Fruit fly (Drosophila melanogaster) ovary, adult (tissue): ENCODE measurements around the gene U2af50.

Experiments used
- CG17801 ChIP-seq: fragments of 200-800 bp; optimal IDR thresholded peaks from 2 replicates; lab custom pipeline; 2019; ENCODE audit warnings: missing biosample characterization, mild to moderate bottlenecking, missing genetic modification characterization, moderate library complexity; ENCODE audit not compliant: partially characterized antibody

U2af50 gene

DNA sequence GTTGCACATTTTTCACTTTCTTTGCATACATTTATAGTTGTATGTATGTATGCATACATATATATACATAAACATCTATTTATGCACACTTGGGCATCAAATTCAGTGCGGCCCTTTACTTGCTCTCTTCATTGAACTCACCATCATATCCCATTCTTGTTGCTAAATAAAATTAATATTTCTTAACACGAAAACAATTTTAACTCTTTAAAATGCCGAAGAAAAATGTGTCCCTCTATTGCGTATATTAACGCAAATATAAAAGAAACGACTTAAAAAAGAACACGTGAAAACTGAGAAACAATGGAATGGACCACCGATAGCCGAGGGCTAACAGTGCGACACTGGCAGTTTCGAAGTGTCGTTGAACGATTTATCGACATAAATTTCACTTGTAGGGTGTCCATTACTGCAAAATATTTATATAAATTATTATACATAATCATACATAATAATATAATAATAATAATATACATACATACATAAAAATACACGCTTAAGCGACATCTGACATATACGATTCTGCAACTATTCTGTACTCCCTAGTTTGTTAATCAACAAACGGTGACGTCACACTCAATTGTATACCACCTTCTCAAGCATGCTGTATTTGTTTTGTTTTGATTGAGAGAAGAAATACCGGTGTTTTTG is at the start of gene U2af50, which contains the start of gene PIG-Q:
Gene U2af50 (minus strand): TSS at position 370 of the 651 bp plus-strand sequence.
Gene PIG-Q (plus strand): TSS at position 474 of the 651 bp plus-strand sequence.
- peak; percentile 94 for TF ChIP-seq CG17801 (GFP tag; lab: Kevin White, UChicago)

DNA sequence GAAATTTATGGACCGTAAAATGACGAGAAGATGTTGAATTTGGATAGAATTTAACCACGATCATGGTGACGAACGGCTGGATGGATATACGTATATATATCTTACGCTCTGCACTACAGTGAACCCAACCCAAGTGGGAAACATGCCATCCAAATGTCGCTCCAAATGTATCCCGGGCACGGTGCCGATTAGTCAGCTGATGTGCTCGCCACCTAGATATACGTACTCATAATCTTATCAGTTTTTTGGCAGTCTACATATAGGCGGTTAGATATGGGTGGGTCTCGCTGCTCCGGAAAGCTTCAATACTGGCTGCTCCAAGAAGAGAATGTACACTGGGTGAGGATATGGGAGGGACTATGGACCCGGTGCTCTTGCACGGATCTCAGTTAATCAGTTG is 47.2 kb upstream of the U2af50 start:
- no peak for TF ChIP-seq CG17801 (GFP tag; lab: Kevin White, UChicago)

DNA sequence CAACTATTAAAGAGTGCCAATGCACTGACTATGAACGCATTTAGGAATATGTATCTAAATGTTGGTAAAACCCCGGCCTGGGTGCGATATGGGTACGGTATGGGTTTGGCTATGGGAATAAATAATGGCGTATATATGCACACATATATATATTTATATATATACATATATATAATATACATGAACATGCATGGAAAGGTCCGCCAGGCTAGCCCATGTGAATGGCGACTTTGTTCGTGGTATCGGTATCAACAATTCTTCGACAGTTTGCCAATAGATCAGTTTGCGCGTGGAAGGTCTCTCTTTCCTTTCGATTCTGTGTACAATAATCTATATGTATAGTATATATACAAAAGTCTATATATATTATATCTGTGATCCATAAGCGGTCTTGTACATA is 46.4 kb upstream of the U2af50 start, which contains the start of gene CG4301:
Gene CG4301 (plus strand): TSS at position 301 of the 400 bp plus-strand sequence.
- no peak for TF ChIP-seq CG17801 (GFP tag; lab: Kevin White, UChicago)

DNA sequence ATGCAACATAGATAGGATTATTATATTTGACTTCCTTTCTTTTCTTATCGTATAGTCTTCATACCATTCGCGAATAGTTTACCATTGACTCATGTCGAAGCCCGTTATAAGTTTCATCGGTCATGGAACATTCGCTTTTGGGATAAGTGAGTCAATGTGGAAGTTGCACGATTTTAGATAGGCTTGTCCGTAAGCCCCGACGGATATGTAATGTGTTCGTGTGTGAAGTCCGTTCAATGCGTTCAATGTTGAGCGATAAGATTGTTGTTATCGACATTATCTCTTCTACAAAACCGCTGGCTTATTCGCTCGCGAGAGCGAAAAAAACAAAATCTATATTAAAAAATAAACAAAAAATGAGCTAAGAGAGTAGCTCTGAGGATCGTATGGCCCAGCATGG is 46.0 kb upstream of the U2af50 start, which contains the start of gene CG9981:
Gene CG9981 (minus strand): TSS at position 320 of the 400 bp plus-strand sequence.
- TF ChIP-seq CG17801 (GFP tag; lab: Kevin White, UChicago) = no peak

DNA sequence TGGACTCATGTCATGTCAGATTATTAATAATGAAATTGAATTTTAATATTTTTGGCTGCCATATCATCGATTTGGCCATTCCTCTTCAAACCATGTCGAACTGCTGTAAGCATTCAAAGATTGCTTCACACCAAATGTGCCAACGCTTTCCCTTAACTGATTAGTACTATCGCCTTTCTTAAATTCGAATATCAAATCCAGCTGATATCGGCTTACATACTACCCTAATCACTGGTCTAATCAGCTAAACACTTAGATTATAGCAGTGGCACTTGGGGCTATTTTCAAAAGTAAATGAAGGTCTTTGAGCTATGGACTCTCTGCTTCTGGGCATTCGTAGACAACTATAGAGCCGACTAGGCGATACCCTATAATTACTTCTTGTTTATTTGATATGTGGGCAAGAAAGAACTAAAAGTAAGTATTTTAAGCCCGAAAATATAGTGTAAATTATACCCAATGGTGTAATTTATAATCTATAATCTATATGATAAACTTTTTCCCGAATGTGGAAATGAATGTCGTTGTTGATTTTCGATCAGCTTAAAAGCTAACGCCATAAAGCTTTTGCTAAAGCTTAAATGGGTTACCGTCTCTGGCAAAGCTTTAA is 45.1 kb upstream of the U2af50 start:
- peak; percentile 74 for TF ChIP-seq CG17801 (GFP tag; lab: Kevin White, UChicago)

DNA sequence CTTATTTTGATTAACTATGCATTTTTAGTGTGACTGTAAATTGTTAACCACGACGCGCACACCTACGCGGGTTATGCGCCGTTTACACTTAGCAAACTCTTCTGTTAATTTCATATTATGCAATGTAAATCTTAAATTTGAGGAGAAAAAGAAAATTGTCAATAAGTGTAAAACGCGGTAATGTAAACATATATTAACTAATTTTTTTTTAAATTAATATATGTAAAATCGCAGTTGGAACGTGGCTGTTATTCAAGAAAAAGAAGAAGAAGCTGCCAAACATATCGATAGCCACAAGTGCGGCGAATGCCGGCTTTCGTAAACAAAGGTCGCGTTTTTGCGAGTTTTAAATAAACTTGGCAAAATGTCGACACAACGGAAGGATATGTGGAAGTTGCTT is 32.6 kb upstream of the U2af50 start, which contains the start of the genes TH1 and mei-41:
Gene TH1 (minus strand): TSS at position 42 of the 400 bp plus-strand sequence.
Gene mei-41 (plus strand): TSS at position 302 of the 400 bp plus-strand sequence.
- peak; percentile 84 for TF ChIP-seq CG17801 (GFP tag; lab: Kevin White, UChicago)

DNA sequence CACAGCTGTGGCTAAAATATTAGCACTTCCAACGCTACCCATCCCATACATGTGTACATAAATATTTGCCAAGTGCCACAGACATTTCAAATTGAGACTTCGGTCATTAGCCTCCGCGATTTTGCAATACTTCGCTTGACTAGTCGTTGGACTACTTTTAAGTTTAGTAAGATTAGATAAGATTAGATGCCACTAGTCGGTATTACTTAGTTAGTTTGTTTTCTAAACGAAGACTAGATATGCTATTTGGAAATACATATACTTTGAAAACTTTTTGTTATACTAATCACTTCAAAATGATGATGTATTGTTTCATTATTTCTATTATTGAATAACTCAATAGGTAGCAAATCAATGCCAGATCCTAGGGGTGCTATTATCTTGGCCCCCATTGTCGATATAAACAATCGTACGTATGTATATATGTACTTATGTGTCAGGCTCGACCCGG is 27.1 kb upstream of the U2af50 start:
- peak; percentile 4 for TF ChIP-seq CG17801 (GFP tag; lab: Kevin White, UChicago)

DNA sequence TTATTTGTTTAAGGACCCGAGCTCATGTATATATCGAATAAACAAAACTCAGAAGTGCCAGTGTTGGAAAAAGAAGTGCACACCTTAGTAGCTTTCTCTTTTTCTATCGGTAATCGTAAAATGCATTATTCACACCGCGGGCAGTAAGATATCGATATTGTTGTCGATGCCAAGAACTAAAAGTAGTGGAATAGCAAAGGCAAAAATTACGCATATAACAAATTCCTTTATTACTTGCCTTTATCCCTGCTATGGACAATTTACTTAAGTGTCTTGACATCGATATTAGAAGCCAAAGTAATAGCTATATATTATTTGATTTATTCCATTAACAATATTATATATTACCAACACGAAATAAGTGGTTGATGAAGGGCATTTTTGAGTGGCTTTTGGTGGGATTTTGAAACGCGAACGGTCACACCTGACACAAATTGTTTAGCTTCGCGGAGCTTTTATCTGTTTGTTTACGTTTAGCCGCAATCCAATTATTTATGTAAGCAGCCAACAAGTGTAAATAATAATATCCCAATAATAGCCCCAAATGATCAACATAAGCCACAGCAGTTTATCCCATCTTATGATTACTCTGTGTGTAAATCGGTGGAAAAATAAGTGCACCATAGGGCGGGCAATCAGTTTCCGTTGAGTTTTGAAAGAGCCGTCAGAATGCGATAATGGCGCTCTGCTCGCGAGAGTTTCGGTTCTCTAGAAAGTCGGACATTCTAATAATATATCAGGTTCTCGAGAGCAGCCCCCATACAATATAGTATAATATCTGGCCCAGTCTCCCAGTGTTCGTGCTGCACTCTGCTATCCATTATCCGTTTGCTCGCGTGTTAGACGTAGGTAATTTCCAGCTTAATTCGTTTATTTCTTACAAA is 26.2 kb upstream of the U2af50 start, which contains the start of the genes CG9992 and CG4239:
Gene CG9992 (minus strand): TSS at position 66 of the 884 bp plus-strand sequence.
Gene CG4239 (plus strand): TSS at position 436 of the 884 bp plus-strand sequence.
- TF ChIP-seq CG17801 (GFP tag; lab: Kevin White, UChicago) = peak; percentile 7

DNA sequence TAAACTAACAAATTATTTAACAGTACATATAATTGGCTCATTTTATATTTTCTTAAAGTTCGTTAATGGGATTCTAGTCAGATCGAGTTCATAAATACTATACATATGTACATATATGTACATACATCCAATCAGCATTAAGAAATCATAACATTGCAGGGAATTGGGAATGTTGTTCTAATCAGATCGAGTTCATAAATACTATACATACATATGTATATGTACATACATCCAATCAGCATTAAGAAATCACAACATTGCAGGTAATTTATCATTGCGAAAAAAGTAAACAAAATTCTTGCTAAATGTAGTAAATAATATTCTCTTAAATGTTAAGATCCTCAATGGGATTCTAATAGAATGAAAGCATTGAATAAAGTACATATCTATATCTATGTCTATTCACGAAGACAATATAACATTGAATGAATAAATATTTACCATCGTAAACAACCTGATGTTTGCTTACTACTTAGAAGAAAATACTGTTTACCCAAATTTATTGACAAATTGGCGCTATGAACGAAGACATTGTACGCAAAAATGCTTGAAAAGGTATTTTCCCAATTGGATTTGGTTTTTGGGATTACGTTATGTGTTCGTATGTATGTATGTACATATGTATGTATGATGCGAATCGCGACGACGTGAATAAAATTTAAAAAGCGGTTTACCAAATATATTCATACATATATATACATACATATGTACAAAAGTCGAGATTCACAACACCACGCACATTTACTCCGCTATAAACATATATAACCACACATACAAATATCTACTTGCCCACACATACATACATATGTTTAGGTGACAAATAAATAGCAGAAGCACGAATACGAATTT is 25.1 kb upstream of the U2af50 start:
- no peak for TF ChIP-seq CG17801 (GFP tag; lab: Kevin White, UChicago)

DNA sequence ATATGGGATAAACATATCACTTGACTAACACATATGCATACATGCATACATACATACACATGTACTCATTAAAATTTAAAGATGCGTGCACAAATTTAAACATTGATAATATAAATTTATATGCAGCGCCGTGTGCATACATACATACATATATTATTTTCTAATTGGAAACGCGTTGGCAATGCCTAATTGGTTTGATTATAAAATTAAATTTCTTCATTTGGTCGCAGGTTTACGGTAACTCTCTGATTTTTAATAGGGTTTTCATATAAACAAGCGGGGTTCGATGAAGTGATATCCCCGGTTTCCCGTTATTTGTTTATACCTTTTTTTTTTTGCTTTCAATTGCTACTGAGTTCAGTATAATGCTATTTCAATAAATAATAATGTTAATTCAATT is 15.2 kb upstream of the U2af50 start:
- TF ChIP-seq CG17801 (GFP tag; lab: Kevin White, UChicago) = no peak

DNA sequence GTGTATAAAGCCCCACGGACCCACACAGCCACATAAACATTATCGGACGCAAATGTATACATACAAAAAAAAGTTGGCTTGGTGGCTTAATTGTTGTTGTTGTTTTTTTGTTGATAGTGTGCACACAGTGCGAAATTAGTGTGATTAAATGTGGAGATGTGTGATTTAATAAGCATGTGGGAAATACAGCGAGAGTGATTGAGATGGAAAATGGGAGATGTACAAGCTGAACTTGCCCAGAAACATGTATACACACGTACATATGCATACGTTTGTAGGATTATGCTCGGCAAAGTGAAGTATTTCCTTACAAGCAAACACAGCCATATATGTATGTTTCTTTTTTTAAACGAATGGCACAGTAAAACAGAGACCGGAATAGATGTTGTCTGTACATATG is 14.7 kb upstream of the U2af50 start:
- TF ChIP-seq CG17801 (GFP tag; lab: Kevin White, UChicago) = no peak

DNA sequence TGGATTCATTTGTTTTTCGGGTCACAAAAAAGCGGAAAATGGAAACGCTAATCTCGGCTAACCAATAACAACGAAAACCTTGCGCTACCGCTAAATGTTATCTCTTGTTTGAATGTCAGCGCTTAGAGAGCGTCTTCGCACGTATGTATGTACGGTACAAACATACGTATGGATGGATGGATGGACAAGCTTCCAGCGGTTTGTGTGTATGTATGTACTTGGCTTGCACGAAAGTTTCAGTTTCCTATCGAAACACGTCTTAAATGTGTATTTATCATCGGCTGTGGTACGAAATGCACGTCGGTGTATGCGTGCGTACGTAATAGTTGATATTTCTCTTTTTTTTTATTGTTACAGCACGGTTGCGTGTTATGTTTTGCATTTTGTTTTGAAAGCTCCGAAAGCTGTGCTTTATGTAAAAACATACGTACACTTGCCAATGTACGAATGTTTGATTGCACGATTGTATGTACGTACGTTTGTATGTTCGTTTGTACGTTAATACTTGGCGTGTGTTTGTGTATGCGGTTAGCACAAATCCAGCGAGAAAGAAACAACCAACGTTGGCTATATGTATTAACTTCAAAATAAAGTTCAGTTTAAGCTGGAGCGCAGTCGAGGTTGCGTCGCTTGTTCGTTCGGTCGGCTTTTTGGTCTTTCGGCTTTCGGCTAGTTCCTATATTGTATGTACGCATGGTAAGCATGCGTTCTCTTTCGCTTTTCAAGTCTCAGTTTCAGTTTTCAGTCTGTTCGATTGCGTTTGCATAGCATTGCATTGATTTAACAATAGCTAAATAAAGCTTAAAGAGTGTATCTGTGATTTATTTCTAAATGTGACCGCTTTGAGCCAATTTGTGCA is 13.9 kb upstream of the U2af50 start, which contains the start of gene Fur2:
Gene Fur2 (plus strand): TSS at position 595 of the 859 bp plus-strand sequence.
- peak; percentile 64 for TF ChIP-seq CG17801 (GFP tag; lab: Kevin White, UChicago)

DNA sequence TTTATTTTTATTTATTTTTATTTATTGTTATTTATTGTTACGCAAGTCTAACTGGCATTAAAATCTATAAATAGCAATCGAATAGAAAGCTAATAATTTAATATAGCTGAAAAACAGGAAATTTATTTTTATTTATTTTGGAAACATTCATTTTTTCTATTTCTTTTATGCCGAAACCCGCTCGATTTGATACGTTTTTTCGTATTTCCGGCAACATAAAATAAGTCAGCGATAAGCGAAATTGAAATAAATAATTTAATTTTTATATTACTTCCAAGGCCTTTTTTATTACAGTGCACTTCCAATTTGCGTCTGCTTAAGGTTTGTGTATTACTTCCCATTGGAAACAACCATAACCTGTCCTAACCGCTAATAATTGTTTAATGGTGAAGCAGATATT is 13.1 kb upstream of the U2af50 start:
- TF ChIP-seq CG17801 (GFP tag; lab: Kevin White, UChicago) = no peak
